Fruit fly (Drosophila melanogaster) whole organism, embryonic: Measurements from ENCODE around the gene kat80.

ENCODE experiments used
- B-H1 ChIP-seq: fragments of 200-800 bp; sonication (Bioruptor generic); IDR thresholded peaks from 3 replicates; pipeline ENCODE4 v1.3.6; 2022; ENCODE audit warnings: missing biosample characterization, missing genetic modification characterization
- Bgb ChIP-seq: fragments of 200-800 bp; sonication (Bioruptor generic); IDR thresholded peaks from 2 replicates; pipeline ENCODE4 v1.3.6; 2022; ENCODE audit warnings: missing biosample characterization, missing genetic modification characterization; ENCODE audit not compliant: partially characterized antibody
- CG10431 ChIP-seq: fragments of 200-800 bp; sonication (Bioruptor generic); optimal IDR thresholded peaks from 3 replicates; lab custom pipeline; 2018; ENCODE audit warnings: missing biosample characterization, mild to moderate bottlenecking, missing genetic modification characterization
- CG10654 ChIP-seq: fragments of 200-800 bp; sonication (Bioruptor generic); optimal IDR thresholded peaks from 2 replicates; lab custom pipeline; 2016; ENCODE audit warnings: missing biosample characterization, missing genetic modification characterization
- CG13775 ChIP-seq: fragments of 200-800 bp; sonication (Bioruptor generic); optimal IDR thresholded peaks from 3 replicates; lab custom pipeline; 2017; ENCODE audit warnings: missing biosample characterization, mild to moderate bottlenecking, missing genetic modification characterization
- CG14441 ChIP-seq: fragments of 200-800 bp; sonication (Bioruptor generic); IDR thresholded peaks from 2 replicates; pipeline ENCODE4 v1.3.6; 2022; ENCODE audit warnings: missing biosample characterization, missing genetic modification characterization
- CG15601 ChIP-seq: fragments of 200-800 bp; sonication (Bioruptor generic); optimal IDR thresholded peaks from 3 replicates; lab custom pipeline; 2019; ENCODE audit warnings: missing biosample characterization, mild to moderate bottlenecking, missing genetic modification characterization, moderate library complexity
- CG18262 ChIP-seq: fragments of 200-800 bp; optimal IDR thresholded peaks from 3 replicates; lab custom pipeline; 2019; ENCODE audit warnings: missing biosample characterization, mild to moderate bottlenecking, missing genetic modification characterization, moderate library complexity
- CG2116 ChIP-seq: fragments of 200-800 bp; sonication (Bioruptor generic); optimal IDR thresholded peaks from 3 replicates; lab custom pipeline; 2018; ENCODE audit warnings: missing biosample characterization, mild to moderate bottlenecking, missing genetic modification characterization
- CG30020 ChIP-seq: fragments of 200-800 bp; optimal IDR thresholded peaks from 2 replicates; lab custom pipeline; 2019; ENCODE audit warnings: missing biosample characterization, mild to moderate bottlenecking, missing genetic modification characterization, moderate library complexity
- CG33213 ChIP-seq: fragments of 200-800 bp; sonication (Bioruptor generic); optimal IDR thresholded peaks from 3 replicates; lab custom pipeline; 2016; ENCODE audit warnings: missing biosample characterization, missing genetic modification characterization
- CG34376 ChIP-seq: fragments of 200-800 bp; sonication (Bioruptor generic); optimal IDR thresholded peaks from 2 replicates; lab custom pipeline; 2018; ENCODE audit warnings: missing biosample characterization, mild to moderate bottlenecking, missing genetic modification characterization
- CG4617 ChIP-seq: fragments of 200-800 bp; sonication (Bioruptor generic); optimal IDR thresholded peaks from 3 replicates; lab custom pipeline; 2016; ENCODE audit warnings: missing biosample characterization, missing genetic modification characterization, borderline replicate concordance
- CG4707 ChIP-seq: fragments of 200-800 bp; sonication (Bioruptor generic); optimal IDR thresholded peaks from 2 replicates; lab custom pipeline; 2018; ENCODE audit warnings: missing biosample characterization, mild to moderate bottlenecking, missing genetic modification characterization, moderate library complexity
- CG7556 ChIP-seq: fragments of 200-800 bp; sonication (Bioruptor generic); optimal IDR thresholded peaks from 2 replicates; lab custom pipeline; 2017; ENCODE audit warnings: missing biosample characterization, mild to moderate bottlenecking, missing genetic modification characterization
- Dll ChIP-seq: fragments of 200-800 bp; sonication (Bioruptor generic); IDR thresholded peaks from 4 replicates; pipeline ENCODE4 v1.3.6; 2022; ENCODE audit warnings: missing biosample characterization, missing genetic modification characterization; ENCODE audit not compliant: partially characterized antibody
- Doc3 ChIP-seq: fragments of 200-800 bp; sonication (Bioruptor generic); IDR thresholded peaks from 3 replicates; pipeline ENCODE4 v1.3.6; 2022; ENCODE audit warnings: missing biosample characterization, missing genetic modification characterization; ENCODE audit not compliant: partially characterized antibody
- Drgx ChIP-seq: fragments of 200-800 bp; sonication (Bioruptor generic); IDR thresholded peaks from 2 replicates; pipeline ENCODE4 v1.3.6; 2022; ENCODE audit warnings: missing biosample characterization, missing genetic modification characterization
- HLH4C ChIP-seq: fragments of 200-800 bp; sonication (Bioruptor generic); IDR thresholded peaks from 3 replicates; pipeline ENCODE4 v1.3.6; 2022; ENCODE audit warnings: missing biosample characterization, missing genetic modification characterization; ENCODE audit not compliant: partially characterized antibody
- HLH54F ChIP-seq: fragments of 200-800 bp; sonication (Bioruptor generic); optimal IDR thresholded peaks from 3 replicates; lab custom pipeline; 2016; ENCODE audit warnings: missing biosample characterization, missing genetic modification characterization
- Lhr ChIP-seq: fragments of 200-800 bp; sonication (Bioruptor generic); optimal IDR thresholded peaks from 3 replicates; lab custom pipeline; 2017; ENCODE audit warnings: mild to moderate bottlenecking, missing biosample characterization, missing genetic modification reagents, missing genetic modification characterization
- MESR4 ChIP-seq: fragments of 200-800 bp; sonication (Bioruptor generic); optimal IDR thresholded peaks from 2 replicates; lab custom pipeline; 2018; ENCODE audit warnings: missing biosample characterization, mild to moderate bottlenecking, missing genetic modification characterization, moderate library complexity
- NFAT ChIP-seq: fragments of 200-800 bp; sonication (Bioruptor generic); IDR thresholded peaks from 2 replicates; pipeline ENCODE4 v1.3.6; 2022; ENCODE audit warnings: missing biosample characterization, missing genetic modification characterization
- Nf-YB ChIP-seq: fragments of 200-800 bp; sonication (Bioruptor generic); optimal IDR thresholded peaks from 3 replicates; lab custom pipeline; 2019; ENCODE audit warnings: missing biosample characterization, mild to moderate bottlenecking, missing genetic modification characterization, moderate library complexity
- Optix ChIP-seq: fragments of 200-800 bp; sonication (Bioruptor generic); IDR thresholded peaks from 3 replicates; pipeline ENCODE4 v1.3.6; 2022; ENCODE audit warnings: missing biosample characterization, missing genetic modification characterization
- Rfx ChIP-seq: fragments of 200-800 bp; sonication (Bioruptor generic); IDR thresholded peaks from 2 replicates; pipeline ENCODE4 v1.3.6; 2022; ENCODE audit warnings: missing biosample characterization, missing genetic modification characterization
- Sin3A ChIP-seq: fragments of >200 bp; optimal IDR thresholded peaks from 2 replicates; lab custom pipeline; 2018
- Sox102F ChIP-seq: fragments of 200-800 bp; sonication (Bioruptor generic); optimal IDR thresholded peaks from 2 replicates; lab custom pipeline; 2018; ENCODE audit warnings: missing biosample characterization, mild to moderate bottlenecking, missing genetic modification characterization, moderate library complexity
- Sry-δ ChIP-seq: fragments of 200-800 bp; sonication (Bioruptor generic); optimal IDR thresholded peaks from 2 replicates; lab custom pipeline; 2016; ENCODE audit warnings: missing biosample characterization, missing genetic modification characterization
- ato ChIP-seq: fragments of 200-800 bp; sonication (Bioruptor generic); IDR thresholded peaks from 2 replicates; pipeline ENCODE4 v1.3.6; 2022; ENCODE audit warnings: missing biosample characterization, missing genetic modification characterization; ENCODE audit not compliant: partially characterized antibody
- az2 ChIP-seq: fragments of 200-800 bp; sonication (Bioruptor generic); optimal IDR thresholded peaks from 3 replicates; lab custom pipeline; 2016; ENCODE audit warnings: missing biosample characterization, missing genetic modification characterization
- br ChIP-seq: fragments of >200 bp; optimal IDR thresholded peaks from 2 replicates; lab custom pipeline; 2017
- chn ChIP-seq: fragments of 200-800 bp; sonication (Bioruptor generic); optimal IDR thresholded peaks from 2 replicates; lab custom pipeline; 2016; ENCODE audit warnings: missing biosample characterization, missing genetic modification characterization
- ci ChIP-seq: fragments of 200-800 bp; sonication (Bioruptor generic); IDR thresholded peaks from 3 replicates; pipeline ENCODE4 v1.3.6; 2022; ENCODE audit warnings: missing biosample characterization, missing genetic modification characterization
- cwo ChIP-seq: fragments of 200-800 bp; sonication (Bioruptor generic); optimal IDR thresholded peaks from 3 replicates; lab custom pipeline; 2017; ENCODE audit warnings: missing biosample characterization, missing genetic modification characterization, mild to moderate bottlenecking, moderate library complexity, missing genetic modification reagents
- da ChIP-seq: fragments of 200-800 bp; sonication (Bioruptor generic); optimal IDR thresholded peaks from 2 replicates; lab custom pipeline; 2016; ENCODE audit warnings: missing biosample characterization, missing genetic modification characterization
- dmrt99B ChIP-seq: fragments of 200-800 bp; sonication (Bioruptor generic); optimal IDR thresholded peaks from 2 replicates; lab custom pipeline; 2018; ENCODE audit warnings: missing biosample characterization, mild to moderate bottlenecking, missing genetic modification characterization, moderate library complexity
- gsb ChIP-seq: fragments of 200-800 bp; sonication (Bioruptor generic); IDR thresholded peaks from 2 replicates; pipeline ENCODE4 v1.3.6; 2022; ENCODE audit warnings: missing biosample characterization, missing genetic modification characterization
- h ChIP-seq: fragments of >200 bp; optimal IDR thresholded peaks from 2 replicates; lab custom pipeline; 2017
- hbn ChIP-seq: fragments of 200-800 bp; sonication (Bioruptor generic); IDR thresholded peaks from 2 replicates; pipeline ENCODE4 v1.3.6; 2022; ENCODE audit warnings: missing biosample characterization, missing genetic modification characterization; ENCODE audit not compliant: partially characterized antibody
- jumu ChIP-seq: fragments of 200-800 bp; sonication (Bioruptor generic); optimal IDR thresholded peaks from 3 replicates; lab custom pipeline; 2016; ENCODE audit warnings: missing biosample characterization, missing genetic modification characterization
- kay ChIP-seq: fragments of 200-800 bp; sonication (Bioruptor generic); optimal IDR thresholded peaks from 2 replicates; lab custom pipeline; 2016; ENCODE audit warnings: missing biosample characterization, missing genetic modification characterization
- mirr ChIP-seq: fragments of 200-800 bp; sonication (Bioruptor generic); optimal IDR thresholded peaks from 3 replicates; lab custom pipeline; 2018; ENCODE audit warnings: missing biosample characterization, mild to moderate bottlenecking, missing genetic modification characterization
- nau ChIP-seq: fragments of 200-800 bp; sonication (Bioruptor generic); optimal IDR thresholded peaks from 3 replicates; lab custom pipeline; 2017; ENCODE audit warnings: missing biosample characterization, mild to moderate bottlenecking, missing genetic modification characterization, missing genetic modification reagents
- nerfin-1 ChIP-seq: fragments of 200-800 bp; sonication (Bioruptor generic); optimal IDR thresholded peaks from 3 replicates; lab custom pipeline; 2019; ENCODE audit warnings: missing biosample characterization, mild to moderate bottlenecking, missing genetic modification characterization, moderate library complexity
- nom ChIP-seq: fragments of 200-800 bp; sonication (Bioruptor generic); optimal IDR thresholded peaks from 2 replicates; lab custom pipeline; 2017; ENCODE audit warnings: missing biosample characterization, missing genetic modification characterization, mild to moderate bottlenecking, moderate library complexity, missing genetic modification reagents
- otp ChIP-seq: fragments of 200-800 bp; sonication (Bioruptor generic); IDR thresholded peaks from 3 replicates; pipeline ENCODE4, ENCODE4 v1.3.6; 2022; ENCODE audit warnings: missing biosample characterization, missing genetic modification characterization
- peb ChIP-seq: fragments of 200-800 bp; sonication (Bioruptor generic); IDR thresholded peaks from 2 replicates; pipeline ENCODE4 v1.3.6; 2022; ENCODE audit warnings: missing biosample characterization, missing genetic modification characterization
- sisA ChIP-seq: fragments of 200-800 bp; sonication (Bioruptor generic); IDR thresholded peaks from 2 replicates; pipeline ENCODE4 v1.3.6; 2022; ENCODE audit warnings: missing biosample characterization, missing genetic modification characterization
- sug ChIP-seq: fragments of 200-800 bp; optimal IDR thresholded peaks from 2 replicates; lab custom pipeline; 2019; ENCODE audit warnings: missing biosample characterization, mild to moderate bottlenecking, missing genetic modification characterization, moderate library complexity
- toy ChIP-seq: fragments of 200-800 bp; sonication (Bioruptor generic); IDR thresholded peaks from 2 replicates; pipeline ENCODE4 v1.3.6; 2022; ENCODE audit warnings: missing biosample characterization, missing genetic modification characterization

Gene kat80

dm6 chrX:16308310-16308918 is 32.4 kb upstream of the kat80 start, which contains the start of gene Had1:
Gene Had1, minus strand, starts transcription at chrX:16308667.
- TF ChIP-seq B-H1 (GFP tag; lab: Robert Waterston, UW) (no peak), Sox102F (GFP tag; lab: Kevin White, UChicago) (no peak), CG10654 (no peak), nom (GFP tag; lab: Kevin White, UChicago) (no peak), dmrt99B (tag; lab: Kevin White, UChicago) (no peak), kay (GFP tag; lab: Kevin White, UChicago) (no peak), MESR4 (peak; percentile 3), cwo (GFP tag; lab: Kevin White, UChicago) (peak; percentile 16), ato (no peak), Drgx (GFP tag; lab: Robert Waterston, UW) (no peak), Optix (GFP tag; lab: Robert Waterston, UW) (no peak), CG15601 (tag; lab: Kevin White, UChicago) (no peak), CG14441 (no peak), sug (tag; lab: Kevin White, UChicago) (peak; percentile 85), sisA (GFP tag; lab: Robert Waterston, UW) (no peak), CG34376 (GFP tag; lab: Kevin White, UChicago) (peak; percentile 81), gsb (no peak), Rfx (GFP tag; lab: Robert Waterston, UW) (peak; percentile 43; the same call in 1 of the 2 replicates), nerfin-1 (tag; lab: Kevin White, UChicago) (no peak), ci (no peak), Nf-YB (GFP tag; lab: Kevin White, UChicago) (no peak), jumu (no peak), Doc3 (GFP tag; lab: Robert Waterston, UW) (no peak), CG33213 (no peak), az2 (GFP tag; lab: Kevin White, UChicago) (no peak), mirr (GFP tag; lab: Kevin White, UChicago) (peak; percentile 25), Sry-δ (GFP tag; lab: Kevin White, UChicago) (no peak), HLH4C (GFP tag; lab: Robert Waterston, UW) (0 out of 3 replicates have a peak, but pooled peaks have one; percentile 34), Bgb (no peak), nau (GFP tag; lab: Kevin White, UChicago) (no peak), da (GFP tag; lab: Kevin White, UChicago) (no peak), NFAT (GFP tag; lab: Robert Waterston, UW) (no peak), otp (GFP tag; lab: Robert Waterston, UW) (0 out of 3 replicates have a peak, but pooled peaks have one; percentile 33), CG2116 (no peak), peb (GFP tag; lab: Robert Waterston, UW) (no peak), Lhr (GFP tag; lab: Kevin White, UChicago) (no peak), CG4617 (no peak), CG30020 (tag; lab: Kevin White, UChicago) (no peak), hbn (no peak), br (no peak), h (lab: Kevin White, UChicago) (no peak), CG10431 (GFP tag; lab: Kevin White, UChicago) (no peak), CG4707 (GFP tag; lab: Kevin White, UChicago) (no peak), CG7556 (GFP tag; lab: Kevin White, UChicago) (no peak), CG18262 (tag; lab: Kevin White, UChicago) (peak; percentile 57), chn (no peak), CG13775 (GFP tag; lab: Kevin White, UChicago) (no peak), toy (GFP tag; lab: Robert Waterston, UW) (no peak), Dll (GFP tag; lab: Robert Waterston, UW) (no peak), Sin3A (lab: Kevin White, UChicago) (no peak), HLH54F (GFP tag; lab: Kevin White, UChicago) (no peak)
